Fruit fly (Drosophila melanogaster) whole organism, embryonic: ENCODE results near the gene UGP.

Source experiments
- Aef1 ChIP-seq: fragments of 200-800 bp; sonication (Bioruptor generic); IDR thresholded peaks from 3 replicates; pipeline ENCODE4 v1.3.6; 2022; ENCODE audit warnings: missing biosample characterization, missing genetic modification characterization
- CG10147 ChIP-seq: fragments of 200-800 bp; sonication (Bioruptor generic); optimal IDR thresholded peaks from 2 replicates; lab custom pipeline; 2019; ENCODE audit warnings: missing biosample characterization, mild to moderate bottlenecking, missing genetic modification characterization, moderate library complexity
- CG10209 ChIP-seq: fragments of 200-800 bp; sonication (Bioruptor generic); optimal IDR thresholded peaks from 3 replicates; lab custom pipeline; 2017; ENCODE audit warnings: missing biosample characterization, mild to moderate bottlenecking, missing genetic modification characterization, missing genetic modification reagents
- CG10543 ChIP-seq: fragments of 200-800 bp; sonication (Bioruptor generic); optimal IDR thresholded peaks from 3 replicates; lab custom pipeline; 2017; ENCODE audit warnings: missing biosample characterization, mild to moderate bottlenecking, missing genetic modification characterization, moderate library complexity
- CG13123 ChIP-seq: fragments of 200-800 bp; sonication (Bioruptor generic); optimal IDR thresholded peaks from 2 replicates; lab custom pipeline; 2016; ENCODE audit warnings: missing biosample characterization, missing genetic modification characterization
- CG13424 ChIP-seq: fragments of 200-800 bp; sonication (Bioruptor generic); optimal IDR thresholded peaks from 2 replicates; lab custom pipeline; 2019; ENCODE audit warnings: missing biosample characterization, mild to moderate bottlenecking, missing genetic modification characterization, moderate library complexity
- CG14441 ChIP-seq: fragments of 200-800 bp; sonication (Bioruptor generic); IDR thresholded peaks from 2 replicates; pipeline ENCODE4 v1.3.6; 2022; ENCODE audit warnings: missing biosample characterization, missing genetic modification characterization
- CG14860 ChIP-seq: fragments of 200-800 bp; sonication (Bioruptor generic); IDR thresholded peaks from 3 replicates; pipeline ENCODE4 v1.3.6; 2022; ENCODE audit warnings: missing biosample characterization, missing genetic modification characterization; ENCODE audit not compliant: partially characterized antibody
- CG16813 ChIP-seq: fragments of 200-800 bp; sonication (Bioruptor generic); IDR thresholded peaks from 3 replicates; pipeline ENCODE4 v1.3.6; 2022; ENCODE audit warnings: missing biosample characterization, missing genetic modification characterization; ENCODE audit not compliant: partially characterized antibody
- CG17568 ChIP-seq: fragments of 200-800 bp; sonication (Bioruptor generic); optimal IDR thresholded peaks from 2 replicates; lab custom pipeline; 2018; ENCODE audit warnings: missing biosample characterization, mild to moderate bottlenecking, missing genetic modification characterization, moderate library complexity
- CG3407 ChIP-seq: fragments of 200-800 bp; sonication (Bioruptor generic); optimal IDR thresholded peaks from 2 replicates; lab custom pipeline; 2018; ENCODE audit warnings: missing biosample characterization, mild to moderate bottlenecking, missing genetic modification characterization
- CG4328 ChIP-seq: fragments of 200-800 bp; sonication (Bioruptor generic); optimal IDR thresholded peaks from 3 replicates; lab custom pipeline; 2017; ENCODE audit warnings: missing biosample characterization, missing genetic modification reagents, missing genetic modification characterization
- CG4707 ChIP-seq: fragments of 200-800 bp; sonication (Bioruptor generic); optimal IDR thresholded peaks from 2 replicates; lab custom pipeline; 2018; ENCODE audit warnings: missing biosample characterization, mild to moderate bottlenecking, missing genetic modification characterization, moderate library complexity
- CG7963 ChIP-seq: fragments of 200-800 bp; sonication (Bioruptor generic); IDR thresholded peaks from 3 replicates; pipeline ENCODE4 v1.3.6; 2022; ENCODE audit warnings: missing biosample characterization, missing genetic modification characterization; ENCODE audit not compliant: partially characterized antibody
- CG8359 ChIP-seq: fragments of 200-800 bp; sonication (Bioruptor generic); optimal IDR thresholded peaks from 2 replicates; lab custom pipeline; 2017; ENCODE audit warnings: missing biosample characterization, mild to moderate bottlenecking, missing genetic modification characterization, borderline replicate concordance
- CG8924 ChIP-seq: fragments of 200-800 bp; optimal IDR thresholded peaks from 3 replicates; lab custom pipeline; 2019; ENCODE audit warnings: missing biosample characterization, mild to moderate bottlenecking, missing genetic modification characterization, moderate library complexity
- CG8944 ChIP-seq: fragments of 200-800 bp; sonication (Bioruptor generic); optimal IDR thresholded peaks from 3 replicates; lab custom pipeline; 2016; ENCODE audit warnings: missing biosample characterization, missing genetic modification characterization
- CG9876 ChIP-seq: fragments of 200-800 bp; sonication (Bioruptor generic); optimal IDR thresholded peaks from 2 replicates; lab custom pipeline; 2016; ENCODE audit warnings: missing biosample characterization, missing genetic modification characterization
- CHES-1-like ChIP-seq: fragments of 200-800 bp; sonication (Bioruptor generic); optimal IDR thresholded peaks from 2 replicates; lab custom pipeline; 2016; ENCODE audit warnings: missing biosample characterization, missing genetic modification characterization
- CTCF ChIP-seq: fragments of 200-800 bp; sonication (Bioruptor generic); optimal IDR thresholded peaks from 2 replicates; lab custom pipeline; 2017; ENCODE audit warnings: missing biosample characterization, mild to moderate bottlenecking, missing genetic modification characterization, moderate library complexity
- Dek ChIP-seq: fragments of 200-800 bp; sonication (Bioruptor generic); optimal IDR thresholded peaks from 3 replicates; lab custom pipeline; 2019; ENCODE audit warnings: missing biosample characterization, mild to moderate bottlenecking, missing genetic modification characterization, moderate library complexity
- Dip2 ChIP-seq: fragments of 200-800 bp; sonication (Bioruptor generic); IDR thresholded peaks from 2 replicates; pipeline ENCODE4 v1.3.6; 2022; ENCODE audit warnings: missing biosample characterization, missing genetic modification characterization
- E2f1 ChIP-seq: fragments of 200-800 bp; sonication (Bioruptor generic); IDR thresholded peaks from 2 replicates; pipeline ENCODE4 v1.3.6; 2022; ENCODE audit warnings: missing biosample characterization, missing genetic modification characterization
- HmgD ChIP-seq: fragments of 200-800 bp; sonication (Bioruptor generic); optimal IDR thresholded peaks from 3 replicates; lab custom pipeline; 2016; ENCODE audit warnings: missing biosample characterization, missing genetic modification characterization
- Hr51 ChIP-seq, 2 experiments: fragments of 200-800 bp; sonication (Bioruptor generic); optimal IDR thresholded peaks; 2 replicates in 1 of 2; 3 replicates in 1 of 2; lab custom pipeline; 2016 to 2018; ENCODE audit warnings: missing biosample characterization in 2 of 2, missing genetic modification characterization in 2 of 2, mild to moderate bottlenecking in 1 of 2, moderate library complexity in 1 of 2
- NC2β ChIP-seq: fragments of 200-800 bp; sonication (Bioruptor generic); optimal IDR thresholded peaks from 2 replicates; lab custom pipeline; 2016; ENCODE audit warnings: missing biosample characterization, missing genetic modification characterization
- PHDP ChIP-seq: fragments of 200-800 bp; sonication (Bioruptor generic); optimal IDR thresholded peaks from 3 replicates; lab custom pipeline; 2018; ENCODE audit warnings: missing biosample characterization, mild to moderate bottlenecking, missing genetic modification characterization, moderate library complexity
- Poxn ChIP-seq: fragments of 200-800 bp; sonication (Bioruptor generic); IDR thresholded peaks from 2 replicates; pipeline ENCODE4 v1.3.6; 2022; ENCODE audit warnings: missing biosample characterization, missing genetic modification characterization
- Six4 ChIP-seq: fragments of 200-800 bp; sonication (Bioruptor generic); optimal IDR thresholded peaks from 2 replicates; lab custom pipeline; 2016; ENCODE audit warnings: missing biosample characterization, missing genetic modification characterization
- Vsx1 ChIP-seq: fragments of 200-800 bp; sonication (Bioruptor generic); optimal IDR thresholded peaks from 2 replicates; lab custom pipeline; 2017; ENCODE audit warnings: missing biosample characterization, mild to moderate bottlenecking, missing genetic modification characterization, missing genetic modification reagents
- Xrp1 ChIP-seq: fragments of 200-800 bp; sonication (Bioruptor generic); IDR thresholded peaks from 2 replicates; pipeline ENCODE4 v1.3.6; 2022; ENCODE audit warnings: missing biosample characterization, missing genetic modification characterization
- al ChIP-seq: fragments of 200-800 bp; sonication (Bioruptor generic); IDR thresholded peaks from 2 replicates; pipeline ENCODE4 v1.3.6; 2022; ENCODE audit warnings: missing biosample characterization, missing genetic modification characterization
- btn ChIP-seq: fragments of 200-800 bp; sonication (Bioruptor generic); optimal IDR thresholded peaks from 2 replicates; lab custom pipeline; 2016; ENCODE audit warnings: missing biosample characterization, missing genetic modification characterization
- caup ChIP-seq: fragments of 200-800 bp; sonication (Bioruptor generic); optimal IDR thresholded peaks from 3 replicates; lab custom pipeline; 2017; ENCODE audit warnings: missing biosample characterization, mild to moderate bottlenecking, missing genetic modification characterization, moderate library complexity; ENCODE audit not compliant: severe bottlenecking
- da ChIP-seq: fragments of 200-800 bp; sonication (Bioruptor generic); optimal IDR thresholded peaks from 2 replicates; lab custom pipeline; 2016; ENCODE audit warnings: missing biosample characterization, missing genetic modification characterization
- danr ChIP-seq: fragments of 200-800 bp; sonication (Bioruptor generic); IDR thresholded peaks from 2 replicates; pipeline ENCODE4 v1.3.6; 2022; ENCODE audit warnings: missing biosample characterization, missing genetic modification characterization
- dmrt11E ChIP-seq: fragments of 200-800 bp; sonication (Bioruptor generic); optimal IDR thresholded peaks from 3 replicates; lab custom pipeline; 2018; ENCODE audit warnings: missing biosample characterization, mild to moderate bottlenecking, missing genetic modification characterization, moderate library complexity
- en ChIP-seq: fragments of 200-800 bp; sonication (Bioruptor generic); optimal IDR thresholded peaks from 2 replicates; lab custom pipeline; 2016; ENCODE audit warnings: missing biosample characterization, missing genetic modification characterization
- grau ChIP-seq: fragments of 200-800 bp; optimal IDR thresholded peaks from 3 replicates; lab custom pipeline; 2019; ENCODE audit warnings: missing biosample characterization, mild to moderate bottlenecking, missing genetic modification characterization, moderate library complexity
- grn ChIP-seq: fragments of 200-800 bp; sonication (Bioruptor generic); optimal IDR thresholded peaks from 3 replicates; lab custom pipeline; 2017; ENCODE audit warnings: missing biosample characterization, missing genetic modification characterization
- ken ChIP-seq: fragments of 200-800 bp; sonication (Bioruptor generic); IDR thresholded peaks from 3 replicates; pipeline ENCODE4 v1.3.6; 2022; ENCODE audit warnings: missing biosample characterization, missing genetic modification characterization
- lola ChIP-seq, 3 experiments: fragments of >200 bp in 2 of 3; fragments of 200-800 bp in 1 of 3; sonication (Bioruptor generic) in 1 of 3; optimal IDR thresholded peaks; 2 replicates each; lab custom pipeline; 2017 to 2019; ENCODE audit warnings: missing biosample characterization in 3 of 3, missing genetic modification characterization in 3 of 3, mild to moderate bottlenecking in 1 of 3, moderate library complexity in 1 of 3
- pan ChIP-seq, 4 experiments: fragments of >200 bp in 3 of 4; fragments of 200-800 bp in 1 of 4; sonication (Bioruptor generic) in 1 of 4; optimal IDR thresholded peaks in 3 of 4; IDR thresholded peaks in 1 of 4; 2 replicates each; pipeline versions ENCODE4 v1.3.6 to Lab custom; 2017 to 2022; ENCODE audit warnings: missing biosample characterization in 2 of 4, missing genetic modification characterization in 2 of 4, mixed read lengths in 1 of 4
- pb ChIP-seq: fragments of 200-800 bp; sonication (Bioruptor generic); optimal IDR thresholded peaks from 3 replicates; lab custom pipeline; 2016; ENCODE audit warnings: missing biosample characterization, missing genetic modification characterization
- ranshi ChIP-seq: fragments of 200-800 bp; sonication (Bioruptor generic); IDR thresholded peaks from 2 replicates; pipeline ENCODE4 v1.3.6; 2022; ENCODE audit warnings: missing biosample characterization, missing genetic modification characterization
- slou ChIP-seq: fragments of 200-800 bp; sonication (Bioruptor generic); optimal IDR thresholded peaks from 3 replicates; lab custom pipeline; 2016; ENCODE audit warnings: missing biosample characterization, missing genetic modification characterization
- vfl ChIP-seq: fragments of 200-800 bp; sonication (Bioruptor generic); optimal IDR thresholded peaks from 2 replicates; lab custom pipeline; 2016; ENCODE audit warnings: missing biosample characterization, missing genetic modification characterization
- wek ChIP-seq: fragments of 200-800 bp; sonication (Bioruptor generic); optimal IDR thresholded peaks from 3 replicates; lab custom pipeline; 2018; ENCODE audit warnings: missing biosample characterization, mild to moderate bottlenecking, missing genetic modification characterization, moderate library complexity
- zen ChIP-seq: fragments of 200-800 bp; sonication (Bioruptor generic); optimal IDR thresholded peaks from 3 replicates; lab custom pipeline; 2018; ENCODE audit warnings: missing biosample characterization, mild to moderate bottlenecking, missing genetic modification characterization, moderate library complexity

Gene UGP

dm6 chr3L:9373374-9374004 lies 14.8 kb upstream of the UGP start (continued):
- TF ChIP-seq Six4 (GFP tag; lab: Kevin White, UChicago) (peak; percentile 43), CG16813 (GFP tag; lab: Robert Waterston, UW) (no peak), dmrt11E (tag; lab: Kevin White, UChicago) (peak; percentile 33), CG13424 (peak; percentile 77), Hr51 (GFP tag; optimal IDR thresholded peaks at IDR 0.05; lab: Kevin White, UChicago) (peak in 1 of 2 experiments; percentile 67), Poxn (no peak), grn (GFP tag; lab: Kevin White, UChicago) (no peak), en (GFP tag; lab: Kevin White, UChicago) (no peak), E2f1 (GFP tag; lab: Robert Waterston, UW) (peak; percentile 73), NC2β (peak; percentile 5), CG13123 (GFP tag; lab: Kevin White, UChicago) (no peak), Dek (tag; lab: Kevin White, UChicago) (peak; percentile 23), CG8359 (peak; percentile 51), CG8924 (tag; lab: Kevin White, UChicago) (peak; percentile 11), da (GFP tag; lab: Kevin White, UChicago) (no peak), btn (GFP tag; lab: Kevin White, UChicago) (no peak), grau (peak; percentile 56), Dip2 (no peak), wek (GFP tag; lab: Kevin White, UChicago) (no peak), PHDP (tag; lab: Kevin White, UChicago) (peak; percentile 73), CG14441 (GFP tag; lab: Robert Waterston, UW) (peak; percentile 56), HmgD (GFP tag; lab: Kevin White, UChicago) (no peak), lola (GFP tag; optimal IDR thresholded peaks at IDR 0.05; lab: Kevin White, UChicago) (peak in 1 of 3 experiments; percentile 63), pan (optimal IDR thresholded peaks at IDR 0.05; lab: Kevin White, UChicago) (no peak), pan (GFP tag; optimal IDR thresholded peaks at IDR 0.05 in 1 of 2, IDR thresholded peaks at IDR 0.05 in 1 of 2) (peak in 1 of 2 experiments; percentile 50), ken (peak; percentile 73), CG4707 (GFP tag; lab: Kevin White, UChicago) (no peak), CG7963 (no peak), caup (GFP tag; lab: Kevin White, UChicago) (peak; percentile 54), CG9876 (GFP tag; lab: Kevin White, UChicago) (no peak), CG10543 (GFP tag; lab: Kevin White, UChicago) (peak; percentile 49), CG4328 (GFP tag; lab: Kevin White, UChicago) (peak; percentile 61), CG17568 (GFP tag; lab: Kevin White, UChicago) (no peak), danr (peak; percentile 69), CG3407 (GFP tag; lab: Kevin White, UChicago) (peak; percentile 54), al (no peak), CG10209 (GFP tag; lab: Kevin White, UChicago) (peak; percentile 57), ranshi (peak; percentile 66), CG10147 (GFP tag; lab: Kevin White, UChicago) (peak; percentile 77), zen (tag; lab: Kevin White, UChicago) (peak; percentile 2), Xrp1 (GFP tag; lab: Robert Waterston, UW) (peak; percentile 75), CG14860 (GFP tag; lab: Robert Waterston, UW) (no peak), vfl (GFP tag; lab: Kevin White, UChicago) (no peak), CG8944 (GFP tag; lab: Kevin White, UChicago) (no peak), Vsx1 (GFP tag; lab: Kevin White, UChicago) (peak; percentile 66), pb (GFP tag; lab: Kevin White, UChicago) (no peak), CTCF (peak; percentile 2), Aef1 (GFP tag; lab: Robert Waterston, UW) (peak; percentile 45), CHES-1-like (GFP tag; lab: Kevin White, UChicago) (no peak), slou (no peak)
